Fruit fly (Drosophila melanogaster): ENCODE measurements around the gene Ank2.

Gene Ank2

dm6 chr3L:7714301-7714946 lies 3.8 kb downstream of the Ank2 start:
- no peak for TF ChIP-seq psq (GFP tag; optimal IDR thresholded peaks at IDR 0.05)
- no peak for TF ChIP-seq HLH106 (tag; optimal IDR thresholded peaks at IDR 0.05)
- no peak for TF ChIP-seq Mio (GFP tag; optimal IDR thresholded peaks at IDR 0.05)
- TF ChIP-seq woc (GFP tag; optimal IDR thresholded peaks at IDR 0.05), result no peak
- TF ChIP-seq Rel (GFP tag; optimal IDR thresholded peaks at IDR 0.05), result no peak
- TF ChIP-seq Rel (tag; optimal IDR thresholded peaks at IDR 0.05), result no peak
- no peak for TF ChIP-seq Hr83 (GFP tag; optimal IDR thresholded peaks at IDR 0.05; ENCODE audit: poor library complexity, severe bottlenecking)
- TF ChIP-seq Dif (GFP tag; optimal IDR thresholded peaks at IDR 0.05; ENCODE audit: partially characterized antibody), result no peak
- no peak for TF ChIP-seq fru (GFP tag; optimal IDR thresholded peaks at IDR 0.05)
- TF ChIP-seq dl (GFP tag; optimal IDR thresholded peaks at IDR 0.05; ENCODE audit: insufficient read depth in 1 of 2, partially characterized antibody in 2 of 2), result no peak
- no peak for TF ChIP-seq CrebA (GFP tag; optimal IDR thresholded peaks at IDR 0.05; ENCODE audit: borderline replicate concordance)
- TF ChIP-seq foxo (GFP tag; optimal IDR thresholded peaks at IDR 0.05), result no peak
- no peak for TF ChIP-seq Abd-B (GFP tag; optimal IDR thresholded peaks at IDR 0.05)
- no peak for TF ChIP-seq Sp1 (GFP tag; optimal IDR thresholded peaks at IDR 0.05)
- no peak for TF ChIP-seq brk (GFP tag; optimal IDR thresholded peaks at IDR 0.05)

DNA sequence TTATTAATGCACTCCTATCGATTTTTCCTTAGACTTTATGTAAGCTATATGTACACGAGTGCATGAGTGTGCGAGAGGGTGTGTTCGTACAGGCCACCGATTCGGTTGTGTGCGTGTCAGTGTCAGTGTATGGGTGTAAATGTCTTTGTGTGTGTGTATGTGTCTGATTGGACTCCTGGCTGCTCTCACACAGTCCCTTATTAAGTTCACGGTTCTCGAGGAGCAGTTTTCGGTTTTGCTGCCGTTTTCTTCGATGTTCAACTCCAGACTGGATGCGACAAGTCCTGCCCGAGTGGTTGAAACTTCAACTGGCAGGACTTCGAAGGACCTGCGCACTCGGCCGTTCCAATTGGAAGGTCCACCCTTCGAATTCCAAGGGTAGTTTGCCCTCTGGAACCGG lies 4.8 kb downstream of the Ank2 start:
- TF ChIP-seq Abd-B (GFP tag; optimal IDR thresholded peaks at IDR 0.05), result no peak

DNA sequence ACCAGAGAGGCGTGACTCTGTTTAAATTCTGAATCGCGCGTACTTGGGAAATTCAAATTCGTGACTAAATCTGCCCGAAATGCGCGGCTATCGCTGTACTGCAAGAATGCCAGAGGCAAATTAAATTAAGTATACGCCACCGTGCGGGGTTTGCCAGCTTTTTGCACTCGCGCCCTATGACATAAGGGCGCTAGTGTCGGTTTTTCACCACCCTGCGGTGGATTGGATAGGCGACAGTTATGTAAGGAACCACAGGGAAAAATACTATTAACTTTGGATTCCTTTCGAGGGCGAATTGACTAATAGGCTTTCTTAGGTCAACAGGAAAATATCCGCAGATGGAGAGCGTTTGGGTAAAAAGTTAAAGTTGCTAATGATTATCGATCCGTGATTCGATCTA lies 22.6 kb downstream of the Ank2 start, which contains the start of gene CG44195:
Gene CG44195, minus strand, starts transcription at position 101 of the 400 bp plus-strand sequence.
- TF ChIP-seq h (GFP tag; optimal IDR thresholded peaks at IDR 0.05) (no peak), lola (GFP tag; optimal IDR thresholded peaks at IDR 0.05) (no peak), Hnf4 (GFP tag; optimal IDR thresholded peaks at IDR 0.05) (no peak), psq (GFP tag; optimal IDR thresholded peaks at IDR 0.05) (no peak), brk (GFP tag; optimal IDR thresholded peaks at IDR 0.05) (no peak), Dif (GFP tag; optimal IDR thresholded peaks at IDR 0.05; ENCODE audit: partially characterized antibody) (no peak), Abd-B (GFP tag; optimal IDR thresholded peaks at IDR 0.05) (no peak), Vsx2 (GFP tag; optimal IDR thresholded peaks at IDR 0.05; ENCODE audit: partially characterized antibody) (no peak), HLH106 (tag; optimal IDR thresholded peaks at IDR 0.05) (no peak), CrebA (GFP tag; optimal IDR thresholded peaks at IDR 0.05; ENCODE audit: borderline replicate concordance) (no peak), fru (GFP tag; optimal IDR thresholded peaks at IDR 0.05) (no peak), Hr83 (GFP tag; optimal IDR thresholded peaks at IDR 0.05; ENCODE audit: poor library complexity, severe bottlenecking) (no peak)

DNA sequence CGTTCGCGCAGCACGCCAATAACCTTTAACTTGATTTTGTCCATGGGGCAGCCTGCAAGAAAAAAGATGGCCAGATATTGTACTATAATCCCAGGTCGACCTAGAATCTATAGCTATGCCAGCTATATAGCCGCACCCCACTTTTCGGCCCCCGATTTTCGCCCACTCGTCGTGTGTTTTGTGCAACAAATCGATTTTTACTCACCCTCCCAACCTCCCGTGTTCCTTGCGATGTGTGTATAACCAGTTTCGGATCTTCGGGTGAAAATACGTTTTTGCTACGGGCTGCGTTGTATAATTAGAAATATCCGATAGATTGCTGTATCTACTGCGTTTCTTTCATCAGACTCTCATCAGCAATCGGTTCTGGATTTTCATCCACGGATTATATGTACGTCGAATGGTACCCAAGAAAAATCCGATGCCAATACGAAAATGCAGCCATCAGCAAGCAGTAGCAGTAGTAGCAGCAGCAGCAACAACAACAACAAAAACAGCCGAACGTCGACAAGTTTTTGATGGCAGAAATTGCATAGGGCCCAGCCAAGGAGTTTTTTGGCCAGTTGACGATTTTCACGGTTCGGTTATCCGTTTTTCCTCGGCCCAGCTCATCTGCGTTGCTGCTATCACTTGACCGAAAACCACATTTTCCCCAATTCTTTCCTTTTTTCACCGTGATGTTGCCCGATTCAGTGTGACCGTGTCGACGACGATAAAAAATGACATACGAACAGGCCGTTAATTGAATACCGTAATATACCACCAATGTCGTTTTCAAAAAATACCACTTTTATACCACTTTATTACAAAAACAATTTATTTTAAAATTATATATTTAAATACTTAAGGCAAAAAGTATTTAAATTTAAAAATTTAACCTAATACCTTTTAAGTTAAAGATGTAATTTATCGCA lies 63.9 kb downstream of the Ank2 start, which contains the start of gene CG7492:
Gene CG7492, minus strand, starts transcription at position 705 of the 914 bp plus-strand sequence.
- TF ChIP-seq HLH106 (tag; optimal IDR thresholded peaks at IDR 0.05) (no peak), lola (GFP tag; optimal IDR thresholded peaks at IDR 0.05) (peak; percentile 27), Myc (optimal IDR thresholded peaks at IDR 0.05) (peak; percentile 5), CG9705 (GFP tag; optimal IDR thresholded peaks at IDR 0.05) (no peak)

- no peak for TF ChIP-seq OdsH (GFP tag; optimal IDR thresholded peaks at IDR 0.05)
- no peak for TF ChIP-seq Mio (GFP tag; optimal IDR thresholded peaks at IDR 0.05)
- TF ChIP-seq dsf (GFP tag; optimal IDR thresholded peaks at IDR 0.05; ENCODE audit: borderline replicate concordance), result no peak
- TF ChIP-seq Rel (GFP tag; optimal IDR thresholded peaks at IDR 0.05), result no peak
- TF ChIP-seq Rel (tag; optimal IDR thresholded peaks at IDR 0.05), result peak; percentile 98
Observed at dm6 chr3L:7650968-7651367, 67.2 kb downstream of the Ank2 start, which contains the start of gene PGRP-SD. PGRP-SD (plus strand) TSS chr3L:7651180.

DNA sequence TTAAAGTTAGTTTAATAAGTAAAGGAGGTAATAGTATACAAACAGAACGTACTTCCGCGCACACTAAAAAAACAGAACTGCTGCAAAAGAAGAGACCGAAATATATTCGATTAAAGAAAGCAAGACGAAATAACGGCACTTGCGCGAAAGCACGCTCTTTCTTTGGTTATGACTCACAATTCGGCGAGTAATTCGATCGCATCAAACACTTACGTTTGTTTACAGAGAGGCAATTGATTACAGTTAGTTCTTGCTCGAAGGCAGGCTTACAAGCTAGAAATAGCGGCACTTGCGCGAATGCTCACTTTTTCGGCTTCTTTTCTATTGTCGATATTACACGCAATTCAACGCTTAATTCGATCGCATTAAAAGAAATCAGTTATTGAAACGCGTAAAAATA lies 67.9 kb downstream of the Ank2 start, which contains the start of gene CG32373:
Gene CG32373, plus strand, starts transcription at position 301 of the 400 bp plus-strand sequence.
- TF ChIP-seq Mio (GFP tag; optimal IDR thresholded peaks at IDR 0.05), result no peak
- TF ChIP-seq dmrt93B (GFP tag; optimal IDR thresholded peaks at IDR 0.05), result no peak
- TF ChIP-seq CG9705 (GFP tag; optimal IDR thresholded peaks at IDR 0.05), result no peak
- TF ChIP-seq h (GFP tag; optimal IDR thresholded peaks at IDR 0.05), result no peak

Measured in whole organism, wandering third instar larva.